Worm (Caenorhabditis elegans): ENCODE results near the gene sru-4.

sru-4 gene

DNA sequence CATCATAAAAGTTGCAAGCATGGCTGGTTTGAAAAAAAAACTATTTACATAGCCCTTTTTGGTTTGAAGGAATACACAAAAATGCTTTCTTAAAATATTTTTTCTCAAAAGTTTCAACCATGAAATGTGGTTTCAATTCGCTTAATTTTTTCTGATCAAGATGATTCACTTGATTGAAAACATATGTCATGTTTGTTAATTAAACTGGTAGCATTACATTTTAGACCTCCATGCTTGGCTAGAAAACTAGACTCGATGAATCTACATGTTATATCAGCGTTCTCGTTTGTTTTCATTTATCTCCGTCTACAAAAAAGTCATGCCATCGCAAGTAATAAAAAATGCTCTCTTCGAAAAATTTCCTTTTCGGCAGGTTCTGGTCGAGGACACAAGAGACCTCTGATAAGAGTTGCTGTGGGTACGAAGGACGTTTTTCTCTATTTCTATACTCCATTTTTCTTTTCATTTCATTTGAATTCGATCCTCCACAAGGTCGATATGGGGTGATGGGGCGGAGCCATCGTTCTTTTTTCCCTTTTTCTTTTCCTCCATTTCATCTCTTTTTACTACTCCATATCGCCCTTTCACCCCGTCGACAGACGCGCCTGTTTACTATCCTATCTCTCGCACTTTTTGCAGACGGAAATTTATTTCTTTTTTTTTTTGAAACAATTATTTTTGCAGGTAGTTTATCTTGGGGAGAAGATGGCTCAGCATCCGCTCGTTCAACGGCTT, 27.7 kb downstream of the sru-4 start, which contains the start of gene elo-1:
Gene elo-1 (plus strand): TSS at position 685 of the 735 bp plus-strand sequence.
- TF ChIP-seq mdt-29 (GFP tag; IDR thresholded peaks at IDR 0.05) (peak; percentile 49; the same call in 1 of the 2 replicates), nhr-10 (tag; optimal IDR thresholded peaks at IDR 0.05) (no peak), ceh-20 (GFP tag; IDR thresholded peaks at IDR 0.05) (no peak), nhr-6 (tag; optimal IDR thresholded peaks at IDR 0.05) (no peak), tra-1 (GFP tag; IDR thresholded peaks at IDR 0.05) (peak; percentile 64; the same call in 1 of the 2 replicates), daf-12 (tag; optimal IDR thresholded peaks at IDR 0.05) (no peak), spr-1 (tag; optimal IDR thresholded peaks at IDR 0.05) (no peak), zip-11 (GFP tag; IDR thresholded peaks at IDR 0.05) (no peak), Y105C5A.15 (GFP tag; IDR thresholded peaks at IDR 0.05) (no peak), attf-4 (tag; optimal IDR thresholded peaks at IDR 0.05) (no peak), F44E2.7 (GFP tag; IDR thresholded peaks at IDR 0.05) (no peak), lin-1 (GFP tag; IDR thresholded peaks at IDR 0.05) (no peak), nhr-102 (tag; optimal IDR thresholded peaks at IDR 0.05) (peak; percentile 39), nhr-77 (tag; optimal IDR thresholded peaks at IDR 0.05) (peak; percentile 53), F49E8.2 (tag; optimal IDR thresholded peaks at IDR 0.05; ENCODE audit: borderline replicate concordance) (no peak), ces-1 (GFP tag; optimal IDR thresholded peaks at IDR 0.05) (no peak), lin-15B (tag; optimal IDR thresholded peaks at IDR 0.05) (no peak), pha-4 (GFP tag; IDR thresholded peaks at IDR 0.05) (no peak), pha-4 (tag; optimal IDR thresholded peaks at IDR 0.05) (no peak), zfp-3 (GFP tag; conservative IDR thresholded peaks at IDR 0.05) (0 out of 2 replicates have a peak, but pooled peaks have one; percentile 30), spr-3 (GFP tag; optimal IDR thresholded peaks at IDR 0.05) (no peak), ceh-44 (GFP tag; IDR thresholded peaks at IDR 0.05) (no peak), nhr-11 (tag; optimal IDR thresholded peaks at IDR 0.05) (no peak), lin-38 (GFP tag; IDR thresholded peaks at IDR 0.05) (no peak), madf-9 (GFP tag; conservative IDR thresholded peaks at IDR 0.05) (0 out of 2 replicates have a peak, but pooled peaks have one; percentile 12), fos-1 (tag; optimal IDR thresholded peaks at IDR 0.05) (no peak), dmd-6 (GFP tag; IDR thresholded peaks at IDR 0.05) (peak; percentile 82), daf-16 (GFP tag; optimal IDR thresholded peaks at IDR 0.05) (peak in 1 of 2 experiments; percentile 22), daf-16 (tag; optimal IDR thresholded peaks at IDR 0.05) (peak; percentile 63), mxl-2 (GFP tag; conservative IDR thresholded peaks at IDR 0.05) (no peak), rbr-2 (tag; optimal IDR thresholded peaks at IDR 0.05) (no peak), dve-1 (tag; optimal IDR thresholded peaks at IDR 0.05; ENCODE audit: insufficient read depth) (peak; percentile 78), egl-27 (tag; optimal IDR thresholded peaks at IDR 0.05) (no peak), dpl-1 (GFP tag; optimal IDR thresholded peaks at IDR 0.05) (peak; percentile 26), mes-2 (tag; optimal IDR thresholded peaks at IDR 0.05; ENCODE audit: poor library complexity, severe bottlenecking) (no peak), sdz-12 (GFP tag; optimal IDR thresholded peaks at IDR 0.05) (no peak), jun-1 (tag; optimal IDR thresholded peaks at IDR 0.05) (no peak), hlh-11 (tag; optimal IDR thresholded peaks at IDR 0.05) (peak; percentile 83), mep-1 (tag; optimal IDR thresholded peaks at IDR 0.05) (peak; percentile 36), hlh-30 (tag; optimal IDR thresholded peaks at IDR 0.05; ENCODE audit: insufficient read depth) (peak; percentile 31), nhr-25 (tag; optimal IDR thresholded peaks at IDR 0.05; ENCODE audit: borderline replicate concordance, insufficient read depth) (peak; percentile 11), hmg-1.1 (GFP tag; IDR thresholded peaks at IDR 0.05) (0 out of 2 replicates have a peak, but pooled peaks have one; percentile 42), lsy-2 (tag; optimal IDR thresholded peaks at IDR 0.05) (peak in 1 of 2 experiments; percentile 23), dmd-8 (GFP tag; IDR thresholded peaks at IDR 0.05) (no peak), nhr-48 (tag; optimal IDR thresholded peaks at IDR 0.05) (peak; percentile 63), T26A8.4 (GFP tag; IDR thresholded peaks at IDR 0.05) (no peak), pqm-1 (tag; optimal IDR thresholded peaks at IDR 0.05) (peak; percentile 64), ceh-82 (tag; optimal IDR thresholded peaks at IDR 0.05) (no peak), nhr-76 (tag; optimal IDR thresholded peaks at IDR 0.05) (no peak), php-3 (GFP tag; IDR thresholded peaks at IDR 0.05) (peak; percentile 77; the same call in 1 of the 2 replicates)

All from whole organism, L4 larva.